Fruit fly (Drosophila melanogaster): Measurements from ENCODE around the gene PolG1.

The PolG1 gene

dm6 chr2L:13813604-13814178 lies 13.9 kb downstream of the PolG1 start, which contains the start of gene Sos (continued):
- TF ChIP-seq CG13287 (GFP tag; IDR thresholded peaks at IDR 0.05; ENCODE audit: partially characterized antibody) (peak; percentile 53), CG12391 (tag; optimal IDR thresholded peaks at IDR 0.05) (no peak), zfh2 (GFP tag; optimal IDR thresholded peaks at IDR 0.05) (no peak), Trl (optimal IDR thresholded peaks at IDR 0.05) (no peak), Trl (GFP tag; optimal IDR thresholded peaks at IDR 0.05) (no peak), CG16815 (GFP tag; optimal IDR thresholded peaks at IDR 0.05) (no peak), CG12155 (GFP tag; optimal IDR thresholded peaks at IDR 0.05) (peak; percentile 37), CG4424 (GFP tag; optimal IDR thresholded peaks at IDR 0.05) (no peak), CG2875 (GFP tag; optimal IDR thresholded peaks at IDR 0.05) (no peak), Sry-δ (GFP tag; optimal IDR thresholded peaks at IDR 0.05) (peak; percentile 32), CG15514 (GFP tag; optimal IDR thresholded peaks at IDR 0.05) (peak; percentile 61), Myb (GFP tag; optimal IDR thresholded peaks at IDR 0.05) (peak; percentile 95), CG6175 (GFP tag; IDR thresholded peaks at IDR 0.05) (no peak), sd (tag; optimal IDR thresholded peaks at IDR 0.05) (no peak), bab2 (GFP tag; optimal IDR thresholded peaks at IDR 0.05) (no peak), rib (GFP tag; IDR thresholded peaks at IDR 0.05) (no peak), CG12299 (tag; optimal IDR thresholded peaks at IDR 0.05) (no peak), NC2α (GFP tag; optimal IDR thresholded peaks at IDR 0.05) (no peak), HLH54F (GFP tag; optimal IDR thresholded peaks at IDR 0.05) (no peak), CG3847 (GFP tag; IDR thresholded peaks at IDR 0.05) (peak; percentile 45; the same call in 1 of the 2 replicates), Ets97D (GFP tag; optimal IDR thresholded peaks at IDR 0.05) (peak; percentile 45), lbe (GFP tag; optimal IDR thresholded peaks at IDR 0.05) (no peak), Hr39 (optimal IDR thresholded peaks at IDR 0.05) (no peak), usp (GFP tag; optimal IDR thresholded peaks at IDR 0.05) (no peak), CG1024 (GFP tag; IDR thresholded peaks at IDR 0.05) (no peak), ase (GFP tag; IDR thresholded peaks at IDR 0.05) (no peak), Ssrp (tag; optimal IDR thresholded peaks at IDR 0.05) (no peak), Lhr (GFP tag; optimal IDR thresholded peaks at IDR 0.05) (peak; percentile 86), jumu (GFP tag; optimal IDR thresholded peaks at IDR 0.05) (no peak), Dref (GFP tag; IDR thresholded peaks at IDR 0.05) (peak; percentile 54), HmgZ (tag; optimal IDR thresholded peaks at IDR 0.05) (peak; percentile 57), crol (GFP tag; IDR thresholded peaks at IDR 0.05) (no peak), CG10462 (GFP tag; optimal IDR thresholded peaks at IDR 0.05) (no peak), Dll (GFP tag; IDR thresholded peaks at IDR 0.05; ENCODE audit: partially characterized antibody) (0 out of 4 replicates have a peak, but pooled peaks have one; percentile 12), gfzf (GFP tag; optimal IDR thresholded peaks at IDR 0.05) (peak; percentile 94), psq (GFP tag; optimal IDR thresholded peaks at IDR 0.05) (no peak), Gsc (GFP tag; IDR thresholded peaks at IDR 0.05) (no peak), Rfx (GFP tag; IDR thresholded peaks at IDR 0.05) (no peak), CG7839 (tag; optimal IDR thresholded peaks at IDR 0.05) (no peak), nmo (GFP tag; optimal IDR thresholded peaks at IDR 0.05) (peak; percentile 55), MTF-1 (GFP tag; optimal IDR thresholded peaks at IDR 0.05; ENCODE audit: borderline replicate concordance) (no peak), CG2116 (GFP tag; optimal IDR thresholded peaks at IDR 0.05) (peak; percentile 38), phol (tag; optimal IDR thresholded peaks at IDR 0.05) (peak; percentile 46), Tbp (GFP tag; optimal IDR thresholded peaks at IDR 0.05) (no peak), ind (GFP tag; optimal IDR thresholded peaks at IDR 0.05) (no peak), CG17385 (GFP tag; optimal IDR thresholded peaks at IDR 0.05) (peak; percentile 99), Mes4 (GFP tag; optimal IDR thresholded peaks at IDR 0.05) (no peak), CG12942 (GFP tag; optimal IDR thresholded peaks at IDR 0.05) (no peak), CG1233 (GFP tag; optimal IDR thresholded peaks at IDR 0.05) (no peak), CG10366 (GFP tag; IDR thresholded peaks at IDR 0.05) (no peak), CG32767 (GFP tag; IDR thresholded peaks at IDR 0.05) (0 out of 2 replicates have a peak, but pooled peaks have one; percentile 14), sug (tag; optimal IDR thresholded peaks at IDR 0.05) (no peak)

Data from whole organism, embryonic.